Fruit fly (Drosophila melanogaster) whole organism, embryonic: ENCODE measurements around the gene CG4297.

Experiments used
- Bgb ChIP-seq: fragments of 200-800 bp; sonication (Bioruptor generic); IDR thresholded peaks from 2 replicates; pipeline ENCODE4 v1.3.6; 2022; ENCODE audit warnings: missing biosample characterization, missing genetic modification characterization; ENCODE audit not compliant: partially characterized antibody
- CG10209 ChIP-seq: fragments of 200-800 bp; sonication (Bioruptor generic); optimal IDR thresholded peaks from 3 replicates; lab custom pipeline; 2017; ENCODE audit warnings: missing biosample characterization, mild to moderate bottlenecking, missing genetic modification characterization, missing genetic modification reagents
- CG10274 ChIP-seq: fragments of 200-800 bp; sonication (Bioruptor generic); optimal IDR thresholded peaks from 3 replicates; lab custom pipeline; 2017; ENCODE audit warnings: missing biosample characterization, mild to moderate bottlenecking, missing genetic modification characterization
- CG10321 ChIP-seq: fragments of 200-800 bp; sonication (Bioruptor generic); IDR thresholded peaks from 2 replicates; pipeline ENCODE4 v1.3.6; 2022; ENCODE audit warnings: missing biosample characterization, missing genetic modification characterization
- CG10366 ChIP-seq: fragments of 200-800 bp; sonication (Bioruptor generic); IDR thresholded peaks from 2 replicates; pipeline ENCODE4 v1.3.6; 2022; ENCODE audit warnings: missing biosample characterization, missing genetic modification characterization
- CG11504 ChIP-seq: fragments of 200-800 bp; sonication (Bioruptor generic); optimal IDR thresholded peaks from 3 replicates; lab custom pipeline; 2019; ENCODE audit warnings: missing biosample characterization, mild to moderate bottlenecking, missing genetic modification characterization, moderate library complexity
- CG12659 ChIP-seq: fragments of 200-800 bp; sonication (Bioruptor generic); optimal IDR thresholded peaks from 3 replicates; lab custom pipeline; 2017; ENCODE audit warnings: mild to moderate bottlenecking, missing biosample characterization, missing genetic modification reagents, missing genetic modification characterization
- CG13424 ChIP-seq: fragments of 200-800 bp; sonication (Bioruptor generic); optimal IDR thresholded peaks from 2 replicates; lab custom pipeline; 2019; ENCODE audit warnings: missing biosample characterization, mild to moderate bottlenecking, missing genetic modification characterization, moderate library complexity
- CG13624 ChIP-seq: fragments of 200-800 bp; sonication (Bioruptor generic); optimal IDR thresholded peaks from 2 replicates; lab custom pipeline; 2016; ENCODE audit warnings: missing biosample characterization, missing genetic modification characterization
- CG13894 ChIP-seq: fragments of 200-800 bp; sonication (Bioruptor generic); optimal IDR thresholded peaks from 3 replicates; lab custom pipeline; 2018; ENCODE audit warnings: missing biosample characterization, mild to moderate bottlenecking, missing genetic modification characterization, moderate library complexity
- CG1647 ChIP-seq: fragments of 200-800 bp; sonication (Bioruptor generic); optimal IDR thresholded peaks from 3 replicates; lab custom pipeline; 2016; ENCODE audit warnings: missing biosample characterization, missing genetic modification characterization
- CG17829 ChIP-seq: fragments of 200-800 bp; optimal IDR thresholded peaks from 2 replicates; lab custom pipeline; 2019; ENCODE audit warnings: missing biosample characterization, mild to moderate bottlenecking, missing genetic modification characterization, moderate library complexity
- CG34376 ChIP-seq: fragments of 200-800 bp; sonication (Bioruptor generic); optimal IDR thresholded peaks from 2 replicates; lab custom pipeline; 2018; ENCODE audit warnings: missing biosample characterization, mild to moderate bottlenecking, missing genetic modification characterization
- CG3726 ChIP-seq: fragments of 200-800 bp; sonication (Bioruptor generic); IDR thresholded peaks from 3 replicates; pipeline ENCODE4, ENCODE4 v1.3.6; 2022; ENCODE audit warnings: missing biosample characterization, missing genetic modification characterization
- CG6254 ChIP-seq: fragments of 200-800 bp; sonication (Bioruptor generic); optimal IDR thresholded peaks from 3 replicates; lab custom pipeline; 2017; ENCODE audit warnings: mild to moderate bottlenecking, missing biosample characterization, missing genetic modification reagents, missing genetic modification characterization
- CG9609 ChIP-seq: fragments of 200-800 bp; sonication (Bioruptor generic); optimal IDR thresholded peaks from 3 replicates; lab custom pipeline; 2016; ENCODE audit warnings: missing biosample characterization, missing genetic modification characterization
- CG9817 ChIP-seq: fragments of 200-800 bp; sonication (Bioruptor generic); optimal IDR thresholded peaks from 2 replicates; lab custom pipeline; 2018; ENCODE audit warnings: missing biosample characterization, mild to moderate bottlenecking, missing genetic modification characterization, moderate library complexity
- D19B ChIP-seq: fragments of 200-800 bp; sonication (Bioruptor generic); optimal IDR thresholded peaks from 2 replicates; lab custom pipeline; 2017; ENCODE audit warnings: missing biosample characterization, mild to moderate bottlenecking, missing genetic modification characterization
- Ets65A ChIP-seq: fragments of 200-800 bp; sonication (Bioruptor generic); peaks from one replicate; lab custom pipeline; 2016; ENCODE audit warnings: missing biosample characterization, missing genetic modification characterization
- HLH3B ChIP-seq: fragments of 200-800 bp; sonication (Bioruptor generic); IDR thresholded peaks from 2 replicates; pipeline ENCODE4 v1.3.6; 2022; ENCODE audit warnings: missing biosample characterization, missing genetic modification characterization
- HmgZ ChIP-seq: fragments of 200-800 bp; sonication (Bioruptor generic); optimal IDR thresholded peaks from 2 replicates; lab custom pipeline; 2018; ENCODE audit warnings: missing biosample characterization, mild to moderate bottlenecking, missing genetic modification characterization
- Hsf ChIP-seq: fragments of 200-800 bp; sonication (Bioruptor generic); optimal IDR thresholded peaks from 3 replicates; lab custom pipeline; 2016; ENCODE audit warnings: missing biosample characterization, missing genetic modification characterization
- Lim3 ChIP-seq: fragments of 200-800 bp; sonication (Bioruptor generic); IDR thresholded peaks from 2 replicates; pipeline ENCODE4 v1.3.6; 2022; ENCODE audit warnings: missing biosample characterization, missing genetic modification characterization
- Nf-YC ChIP-seq: fragments of 200-800 bp; optimal IDR thresholded peaks from 3 replicates; lab custom pipeline; 2019; ENCODE audit warnings: missing biosample characterization, mild to moderate bottlenecking, missing genetic modification characterization, moderate library complexity
- Rfx ChIP-seq: fragments of 200-800 bp; sonication (Bioruptor generic); IDR thresholded peaks from 2 replicates; pipeline ENCODE4 v1.3.6; 2022; ENCODE audit warnings: missing biosample characterization, missing genetic modification characterization
- Spps ChIP-seq: fragments of 200-800 bp; sonication (Bioruptor generic); optimal IDR thresholded peaks from 2 replicates; lab custom pipeline; 2018; ENCODE audit warnings: missing biosample characterization, mild to moderate bottlenecking, missing genetic modification characterization
- Trl ChIP-seq, 3 experiments: fragments of >200 bp in 2 of 3; fragments of 200-800 bp in 1 of 3; sonication (Bioruptor generic) in 1 of 3; optimal IDR thresholded peaks; 2 replicates in 1 of 3; 3 replicates in 2 of 3; lab custom pipeline; 2016 to 2017; ENCODE audit warnings: missing biosample characterization in 1 of 3, missing genetic modification characterization in 1 of 3
- Xbp1 ChIP-seq: fragments of 200-800 bp; sonication (Bioruptor generic); optimal IDR thresholded peaks from 3 replicates; lab custom pipeline; 2016; ENCODE audit warnings: missing biosample characterization, mild to moderate bottlenecking, missing genetic modification characterization
- Xrp1 ChIP-seq: fragments of 200-800 bp; sonication (Bioruptor generic); IDR thresholded peaks from 2 replicates; pipeline ENCODE4 v1.3.6; 2022; ENCODE audit warnings: missing biosample characterization, missing genetic modification characterization
- ab ChIP-seq: fragments of 200-800 bp; sonication (Bioruptor generic); optimal IDR thresholded peaks from 2 replicates; lab custom pipeline; 2016; ENCODE audit warnings: missing biosample characterization, missing genetic modification characterization
- ap ChIP-seq: fragments of 200-800 bp; sonication (Bioruptor generic); IDR thresholded peaks from 2 replicates; pipeline ENCODE4 v1.3.6; 2022; ENCODE audit warnings: missing biosample characterization, missing genetic modification characterization
- chn ChIP-seq: fragments of 200-800 bp; sonication (Bioruptor generic); optimal IDR thresholded peaks from 2 replicates; lab custom pipeline; 2016; ENCODE audit warnings: missing biosample characterization, missing genetic modification characterization
- en ChIP-seq: fragments of 200-800 bp; sonication (Bioruptor generic); optimal IDR thresholded peaks from 2 replicates; lab custom pipeline; 2016; ENCODE audit warnings: missing biosample characterization, missing genetic modification characterization
- eve ChIP-seq, 2 experiments: fragments of >200 bp; optimal IDR thresholded peaks; 2 replicates each; lab custom pipeline; 2017; ENCODE audit warnings: missing biosample characterization in 2 of 2, missing genetic modification characterization in 2 of 2
- ewg ChIP-seq: fragments of 200-800 bp; sonication (Bioruptor generic); optimal IDR thresholded peaks from 3 replicates; lab custom pipeline; 2017; ENCODE audit warnings: mild to moderate bottlenecking, missing biosample characterization, missing genetic modification reagents, missing genetic modification characterization
- fd102C ChIP-seq: fragments of 200-800 bp; sonication (Bioruptor generic); optimal IDR thresholded peaks from 2 replicates; lab custom pipeline; 2018; ENCODE audit warnings: missing biosample characterization, mild to moderate bottlenecking, missing genetic modification characterization, moderate library complexity
- kni ChIP-seq: fragments of 200-800 bp; sonication (Bioruptor generic); optimal IDR thresholded peaks from 3 replicates; lab custom pipeline; 2017; ENCODE audit warnings: mild to moderate bottlenecking, missing biosample characterization, missing genetic modification reagents, missing genetic modification characterization
- mirr ChIP-seq: fragments of 200-800 bp; sonication (Bioruptor generic); optimal IDR thresholded peaks from 3 replicates; lab custom pipeline; 2018; ENCODE audit warnings: missing biosample characterization, mild to moderate bottlenecking, missing genetic modification characterization
- nom ChIP-seq: fragments of 200-800 bp; sonication (Bioruptor generic); optimal IDR thresholded peaks from 2 replicates; lab custom pipeline; 2017; ENCODE audit warnings: missing biosample characterization, missing genetic modification characterization, mild to moderate bottlenecking, moderate library complexity, missing genetic modification reagents
- oc ChIP-seq: fragments of 200-800 bp; sonication (Bioruptor generic); optimal IDR thresholded peaks from 2 replicates; lab custom pipeline; 2018; ENCODE audit warnings: missing biosample characterization, mild to moderate bottlenecking, missing genetic modification characterization, moderate library complexity
- psq ChIP-seq: fragments of 200-800 bp; sonication (Bioruptor generic); optimal IDR thresholded peaks from 2 replicates; lab custom pipeline; 2017; ENCODE audit warnings: missing biosample characterization, missing genetic modification characterization
- sens ChIP-seq: fragments of 200-800 bp; sonication (Bioruptor generic); peaks from one replicate; lab custom pipeline; 2016; ENCODE audit warnings: missing biosample characterization, missing genetic modification characterization
- stc ChIP-seq: fragments of 200-800 bp; sonication (Bioruptor generic); IDR thresholded peaks from 2 replicates; pipeline ENCODE4 v1.3.6; 2022; ENCODE audit warnings: missing biosample characterization, missing genetic modification characterization
- trem ChIP-seq: fragments of 200-800 bp; optimal IDR thresholded peaks from 3 replicates; lab custom pipeline; 2019; ENCODE audit warnings: missing biosample characterization, mild to moderate bottlenecking, missing genetic modification characterization, moderate library complexity
- usp ChIP-seq: fragments of >200 bp; optimal IDR thresholded peaks from 2 replicates; lab custom pipeline; 2017; ENCODE audit warnings: missing biosample characterization, missing genetic modification characterization
- vnd ChIP-seq: fragments of 200-800 bp; sonication (Bioruptor generic); IDR thresholded peaks from 3 replicates; pipeline ENCODE4 v1.3.6; 2022; ENCODE audit warnings: missing biosample characterization, missing genetic modification characterization; ENCODE audit not compliant: partially characterized antibody
- yki ChIP-seq: fragments of >200 bp; optimal IDR thresholded peaks from 3 replicates; lab custom pipeline; 2018
- zen2 ChIP-seq: fragments of 200-800 bp; sonication (Bioruptor generic); IDR thresholded peaks from 3 replicates; pipeline ENCODE4 v1.3.6; 2022; ENCODE audit warnings: missing biosample characterization, missing genetic modification characterization; ENCODE audit not compliant: partially characterized antibody
- zfh2 ChIP-seq: fragments of 200-800 bp; sonication (Bioruptor generic); optimal IDR thresholded peaks from 2 replicates; lab custom pipeline; 2016; ENCODE audit warnings: missing biosample characterization, missing genetic modification characterization

The CG4297 gene

DNA sequence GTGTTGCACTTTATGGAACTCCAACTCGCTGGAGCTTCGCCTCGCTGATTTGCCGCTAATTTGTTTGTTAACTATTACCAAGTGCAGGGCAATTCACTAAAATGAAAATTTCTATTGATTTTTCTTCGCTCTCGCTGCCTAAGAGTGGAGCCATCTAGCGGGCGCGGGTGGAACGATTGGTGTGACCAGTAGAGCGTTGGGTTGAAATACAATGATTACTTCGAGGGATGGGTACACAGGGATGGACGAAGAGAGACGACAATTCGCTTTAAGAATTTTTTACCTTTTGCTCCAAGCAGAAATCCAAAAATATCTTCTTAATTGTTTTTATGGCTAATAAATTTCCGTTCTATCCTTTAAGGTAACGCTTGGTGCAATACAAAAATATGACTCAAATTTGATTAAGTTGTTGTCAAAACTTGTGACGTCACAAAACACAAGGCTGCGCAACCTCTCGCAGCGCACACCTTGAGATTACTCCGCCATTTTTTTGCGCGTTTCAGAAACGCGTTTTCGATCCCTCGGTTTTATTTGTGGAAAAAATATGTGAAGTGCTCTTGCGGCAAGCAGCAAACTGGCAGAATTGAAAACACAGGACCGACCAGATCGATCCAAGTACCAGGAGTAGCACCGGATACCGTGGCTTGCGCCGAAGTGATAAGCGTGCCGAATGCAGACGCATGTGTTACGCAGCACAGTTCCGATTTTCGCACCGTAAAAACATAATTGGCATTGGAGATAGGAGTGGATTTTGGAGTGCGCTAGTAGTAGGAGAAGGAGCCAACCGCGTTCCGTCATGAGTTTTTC, 57.2 kb downstream of the CG4297 start, which contains the start of the genes AP-2alpha and ebi (continued):
- TF ChIP-seq Lim3 (GFP tag; lab: Robert Waterston, UW) (peak; percentile 76), Xbp1 (peak; percentile 94), Ets65A (GFP tag; lab: Kevin White, UChicago) (peak; percentile 100), fd102C (GFP tag; lab: Kevin White, UChicago) (no peak), zen2 (GFP tag; lab: Robert Waterston, UW) (no peak), Nf-YC (tag; lab: Kevin White, UChicago) (peak; percentile 72), CG10366 (GFP tag; lab: Robert Waterston, UW) (peak; percentile 85), kni (peak; percentile 57), CG10321 (peak; percentile 44; the same call in 1 of the 2 replicates), CG34376 (GFP tag; lab: Kevin White, UChicago) (peak; percentile 67), chn (peak; percentile 94), Xrp1 (peak; percentile 84), Spps (peak; percentile 57), psq (GFP tag; lab: Kevin White, UChicago) (peak; percentile 85), Trl (optimal IDR thresholded peaks at IDR 0.05; lab: Kevin White, UChicago) (no peak), Trl (GFP tag; optimal IDR thresholded peaks at IDR 0.05; lab: Kevin White, UChicago) (peak; percentile 90), CG10209 (peak; percentile 86), mirr (GFP tag; lab: Kevin White, UChicago) (peak; percentile 26), CG12659 (peak; percentile 95), oc (no peak), CG13894 (tag; lab: Kevin White, UChicago) (peak; percentile 79), yki (lab: Kevin White, UChicago) (no peak), CG9609 (GFP tag; lab: Kevin White, UChicago) (peak; percentile 96), CG6254 (GFP tag; lab: Kevin White, UChicago) (no peak), CG10274 (GFP tag; lab: Kevin White, UChicago) (peak; percentile 63), HmgZ (peak; percentile 89), Hsf (peak; percentile 95), en (GFP tag; lab: Kevin White, UChicago) (peak; percentile 50), trem (tag; lab: Kevin White, UChicago) (peak; percentile 87), Rfx (GFP tag; lab: Robert Waterston, UW) (peak; percentile 92), zfh2 (GFP tag; lab: Kevin White, UChicago) (peak; percentile 96), CG9817 (tag; lab: Kevin White, UChicago) (peak; percentile 92), Bgb (GFP tag; lab: Robert Waterston, UW) (no peak), ab (GFP tag; lab: Kevin White, UChicago) (peak; percentile 79), vnd (no peak), eve (GFP tag; optimal IDR thresholded peaks at IDR 0.05; lab: Kevin White, UChicago) (peak in 1 of 2 experiments; percentile 58), CG1647 (GFP tag; lab: Kevin White, UChicago) (peak; percentile 80), ap (GFP tag; lab: Robert Waterston, UW) (peak; percentile 53), ewg (GFP tag; lab: Kevin White, UChicago) (peak; percentile 89), CG13624 (GFP tag; lab: Kevin White, UChicago) (peak; percentile 94), D19B (GFP tag; lab: Kevin White, UChicago) (peak; percentile 65), CG17829 (tag; lab: Kevin White, UChicago) (peak; percentile 86), sens (peak; percentile 98), HLH3B (GFP tag; lab: Robert Waterston, UW) (peak; percentile 74), usp (no peak), CG11504 (tag; lab: Kevin White, UChicago) (no peak), nom (GFP tag; lab: Kevin White, UChicago) (peak; percentile 55), CG13424 (peak; percentile 88), stc (GFP tag; lab: Robert Waterston, UW) (0 out of 2 replicates have a peak, but pooled peaks have one; percentile 45), CG3726 (GFP tag; lab: Robert Waterston, UW) (peak; percentile 78; the same call in 2 of the 3 replicates)
